Fruit fly (Drosophila melanogaster) Kc167 (cell line): ENCODE results near the gene CG4374.

Experiments
- Sin3A ChIP-seq: fragments of >200 bp; optimal IDR thresholded peaks from 2 replicates; lab custom pipeline; 2018; ENCODE audit warnings: missing external identifiers
- h ChIP-seq: fragments of >200 bp; optimal IDR thresholded peaks from 3 replicates; lab custom pipeline; 2018; ENCODE audit warnings: missing external identifiers
- insv ChIP-seq: fragments of >200 bp; optimal IDR thresholded peaks from 3 replicates; lab custom pipeline; 2018; ENCODE audit warnings: missing external identifiers
- psq ChIP-seq: fragments of >200 bp; optimal IDR thresholded peaks from 2 replicates; lab custom pipeline; 2017; ENCODE audit warnings: missing external identifiers
- ttk ChIP-seq: sonication (Bioruptor generic); optimal IDR thresholded peaks from 2 replicates; lab custom pipeline; 2017; ENCODE audit warnings: missing external identifiers

dm6 chr3R:23401519-23401918 lies 70.6 kb downstream of the CG4374 start:
- TF ChIP-seq psq (no peak), ttk (lab: Kevin White, UChicago) (no peak), insv (no peak), h (lab: Kevin White, UChicago) (no peak), Sin3A (no peak)
